Fruit fly (Drosophila melanogaster) whole organism, pupa: ENCODE results near the gene CG12483.

Experiments
- CG10348 ChIP-seq: fragments of 200-800 bp; sonication (Bioruptor generic); IDR thresholded peaks from 2 replicates; pipeline ENCODE4 v1.3.6; 2022; ENCODE audit warnings: missing biosample characterization, missing genetic modification characterization
- CG14655 ChIP-seq: fragments of 200-800 bp; sonication (Bioruptor generic); optimal IDR thresholded peaks from 3 replicates; lab custom pipeline; 2017; ENCODE audit warnings: mild to moderate bottlenecking, missing biosample characterization, missing genetic modification reagents, missing genetic modification characterization
- CG8159 ChIP-seq: fragments of 200-800 bp; sonication (Bioruptor generic); optimal IDR thresholded peaks from 3 replicates; lab custom pipeline; 2018; ENCODE audit warnings: missing biosample characterization, mild to moderate bottlenecking, missing genetic modification characterization, moderate library complexity
- EcR ChIP-seq: fragments of 200-800 bp; sonication (Bioruptor generic); optimal IDR thresholded peaks from 3 replicates; lab custom pipeline; 2019; ENCODE audit warnings: missing biosample characterization, missing genetic modification characterization, mild to moderate bottlenecking, moderate library complexity, missing genetic modification reagents
- fd96Ca ChIP-seq: fragments of 200-800 bp; sonication (Bioruptor generic); IDR thresholded peaks from 3 replicates; pipeline ENCODE4 v1.3.6; 2022; ENCODE audit warnings: missing biosample characterization, missing genetic modification characterization
- rn ChIP-seq: fragments of 200-800 bp; sonication (Bioruptor generic); IDR thresholded peaks from 2 replicates; pipeline ENCODE4 v1.3.6; 2022; ENCODE audit warnings: missing biosample characterization, missing genetic modification characterization

- TF ChIP-seq CG8159 = no peak
- no peak for TF ChIP-seq rn (GFP tag; lab: Robert Waterston, UW)
- TF ChIP-seq EcR (GFP tag; lab: Kevin White, UChicago) = no peak
- TF ChIP-seq CG14655 (GFP tag; lab: Kevin White, UChicago) = no peak
- no peak for TF ChIP-seq fd96Ca (GFP tag; lab: Robert Waterston, UW)
- no peak for TF ChIP-seq CG10348 (GFP tag; lab: Robert Waterston, UW)
These were observed 6.2 kb downstream of the CG12483 start for dm6 chr3L:91933-92332.
